Fruit fly (Drosophila melanogaster) whole organism, embryonic: ENCODE data around the gene CG43273.

Experiments used
- Atf3 ChIP-seq: fragments of 200-800 bp; sonication (Bioruptor generic); optimal IDR thresholded peaks from 3 replicates; lab custom pipeline; 2016; ENCODE audit warnings: missing biosample characterization, missing genetic modification characterization
- CG10431 ChIP-seq: fragments of 200-800 bp; sonication (Bioruptor generic); optimal IDR thresholded peaks from 3 replicates; lab custom pipeline; 2018; ENCODE audit warnings: missing biosample characterization, mild to moderate bottlenecking, missing genetic modification characterization
- CG10543 ChIP-seq: fragments of 200-800 bp; sonication (Bioruptor generic); optimal IDR thresholded peaks from 3 replicates; lab custom pipeline; 2017; ENCODE audit warnings: missing biosample characterization, mild to moderate bottlenecking, missing genetic modification characterization, moderate library complexity
- CG10565 ChIP-seq: fragments of 200-800 bp; sonication (Bioruptor generic); optimal IDR thresholded peaks from 3 replicates; lab custom pipeline; 2016; ENCODE audit warnings: missing biosample characterization, mild to moderate bottlenecking, missing genetic modification characterization
- CG14441 ChIP-seq: fragments of 200-800 bp; sonication (Bioruptor generic); IDR thresholded peaks from 2 replicates; pipeline ENCODE4 v1.3.6; 2022; ENCODE audit warnings: missing biosample characterization, missing genetic modification characterization
- CG14965 ChIP-seq: fragments of 200-800 bp; sonication (Bioruptor generic); optimal IDR thresholded peaks from 2 replicates; lab custom pipeline; 2016; ENCODE audit warnings: missing biosample characterization, missing genetic modification characterization, borderline replicate concordance
- CG15269 ChIP-seq: fragments of 200-800 bp; sonication (Bioruptor generic); optimal IDR thresholded peaks from 2 replicates; lab custom pipeline; 2018; ENCODE audit warnings: missing biosample characterization, mild to moderate bottlenecking, missing genetic modification characterization, moderate library complexity
- CG15601 ChIP-seq: fragments of 200-800 bp; sonication (Bioruptor generic); optimal IDR thresholded peaks from 3 replicates; lab custom pipeline; 2019; ENCODE audit warnings: missing biosample characterization, mild to moderate bottlenecking, missing genetic modification characterization, moderate library complexity
- CG16813 ChIP-seq: fragments of 200-800 bp; sonication (Bioruptor generic); IDR thresholded peaks from 3 replicates; pipeline ENCODE4 v1.3.6; 2022; ENCODE audit warnings: missing biosample characterization, missing genetic modification characterization; ENCODE audit not compliant: partially characterized antibody
- CG2678 ChIP-seq: fragments of 200-800 bp; sonication (Bioruptor generic); optimal IDR thresholded peaks from 3 replicates; lab custom pipeline; 2019; ENCODE audit warnings: missing biosample characterization, mild to moderate bottlenecking, missing genetic modification characterization, moderate library complexity
- CG43689 ChIP-seq: fragments of 200-800 bp; sonication (Bioruptor generic); IDR thresholded peaks from 2 replicates; pipeline ENCODE4 v1.3.6; 2022; ENCODE audit warnings: missing biosample characterization, missing genetic modification characterization
- CG4820 ChIP-seq: fragments of 200-800 bp; sonication (Bioruptor generic); optimal IDR thresholded peaks from 3 replicates; lab custom pipeline; 2016; ENCODE audit warnings: missing biosample characterization, missing genetic modification characterization
- CG5245 ChIP-seq: fragments of 200-800 bp; sonication (Bioruptor generic); optimal IDR thresholded peaks from 3 replicates; lab custom pipeline; 2016; ENCODE audit warnings: missing biosample characterization, missing genetic modification characterization
- CG6765 ChIP-seq: fragments of 200-800 bp; sonication (Bioruptor generic); optimal IDR thresholded peaks from 3 replicates; lab custom pipeline; 2017; ENCODE audit warnings: missing biosample characterization, mild to moderate bottlenecking, missing genetic modification characterization
- CG9932 ChIP-seq: fragments of 200-800 bp; sonication (Bioruptor generic); IDR thresholded peaks from 2 replicates; pipeline ENCODE4 v1.3.6; 2022; ENCODE audit warnings: missing biosample characterization, missing genetic modification characterization
- Chrac-16 ChIP-seq: fragments of 200-800 bp; sonication (Bioruptor generic); optimal IDR thresholded peaks from 3 replicates; lab custom pipeline; 2016; ENCODE audit warnings: missing biosample characterization, missing genetic modification characterization
- D ChIP-seq, 2 experiments: fragments of 200-800 bp in 1 of 2; fragments of >200 bp in 1 of 2; sonication (Bioruptor generic) in 1 of 2; optimal IDR thresholded peaks; 2 replicates in 1 of 2; 3 replicates in 1 of 2; lab custom pipeline; 2017; ENCODE audit warnings: mild to moderate bottlenecking in 1 of 2, missing biosample characterization in 1 of 2, missing genetic modification characterization in 1 of 2, missing genetic modification reagents in 1 of 2
- D19A ChIP-seq: fragments of 200-800 bp; optimal IDR thresholded peaks from 3 replicates; lab custom pipeline; 2019; ENCODE audit warnings: missing biosample characterization, mild to moderate bottlenecking, missing genetic modification characterization, moderate library complexity
- D19B ChIP-seq: fragments of 200-800 bp; sonication (Bioruptor generic); optimal IDR thresholded peaks from 2 replicates; lab custom pipeline; 2017; ENCODE audit warnings: missing biosample characterization, mild to moderate bottlenecking, missing genetic modification characterization
- Fer3 ChIP-seq: fragments of 200-800 bp; sonication (Bioruptor generic); optimal IDR thresholded peaks from 2 replicates; lab custom pipeline; 2018; ENCODE audit warnings: missing biosample characterization, mild to moderate bottlenecking, missing genetic modification characterization, moderate library complexity
- HHEX ChIP-seq: fragments of 200-800 bp; sonication (Bioruptor generic); optimal IDR thresholded peaks from 3 replicates; lab custom pipeline; 2017; ENCODE audit warnings: missing biosample characterization, mild to moderate bottlenecking, missing genetic modification characterization, missing genetic modification reagents
- Hr78 ChIP-seq, 2 experiments: fragments of 200-800 bp in 1 of 2; fragments of >200 bp in 1 of 2; sonication (Bioruptor generic) in 1 of 2; optimal IDR thresholded peaks; 2 replicates each; lab custom pipeline; 2017 to 2019; ENCODE audit warnings: missing biosample characterization in 2 of 2, missing genetic modification characterization in 2 of 2, mild to moderate bottlenecking in 1 of 2, moderate library complexity in 1 of 2
- MBD-R2 ChIP-seq: fragments of 200-800 bp; sonication (Bioruptor generic); IDR thresholded peaks from 2 replicates; pipeline ENCODE4 v1.3.6; 2022; ENCODE audit warnings: missing biosample characterization, missing genetic modification characterization
- MTF-1 ChIP-seq: fragments of 200-800 bp; sonication (Bioruptor generic); optimal IDR thresholded peaks from 2 replicates; lab custom pipeline; 2018; ENCODE audit warnings: missing biosample characterization, mild to moderate bottlenecking, missing genetic modification characterization, borderline replicate concordance
- Pdp1 ChIP-seq, 2 experiments: fragments of 200-800 bp; sonication (Bioruptor generic); optimal IDR thresholded peaks; 3 replicates each; lab custom pipeline; 2016; ENCODE audit warnings: missing biosample characterization in 2 of 2, missing genetic modification characterization in 2 of 2, mild to moderate bottlenecking in 1 of 2, moderate library complexity in 1 of 2
- Side ChIP-seq: fragments of 200-800 bp; sonication (Bioruptor generic); optimal IDR thresholded peaks from 2 replicates; lab custom pipeline; 2016; ENCODE audit warnings: missing biosample characterization, missing genetic modification characterization
- Sry-β ChIP-seq: fragments of 200-800 bp; sonication (Bioruptor generic); optimal IDR thresholded peaks from 2 replicates; lab custom pipeline; 2018; ENCODE audit warnings: missing biosample characterization, mild to moderate bottlenecking, missing genetic modification characterization, moderate library complexity
- Xbp1 ChIP-seq: fragments of 200-800 bp; sonication (Bioruptor generic); optimal IDR thresholded peaks from 3 replicates; lab custom pipeline; 2016; ENCODE audit warnings: missing biosample characterization, mild to moderate bottlenecking, missing genetic modification characterization
- abd-A ChIP-seq: fragments of 200-800 bp; sonication (Bioruptor generic); optimal IDR thresholded peaks from 3 replicates; lab custom pipeline; 2019; ENCODE audit warnings: missing biosample characterization, mild to moderate bottlenecking, missing genetic modification characterization, moderate library complexity
- ase ChIP-seq: fragments of 200-800 bp; sonication (Bioruptor generic); IDR thresholded peaks from 3 replicates; pipeline ENCODE4 v1.3.6; 2022; ENCODE audit warnings: missing biosample characterization, missing genetic modification characterization
- ato ChIP-seq: fragments of 200-800 bp; sonication (Bioruptor generic); IDR thresholded peaks from 2 replicates; pipeline ENCODE4 v1.3.6; 2022; ENCODE audit warnings: missing biosample characterization, missing genetic modification characterization; ENCODE audit not compliant: partially characterized antibody
- bab2 ChIP-seq: fragments of 200-800 bp; sonication (Bioruptor generic); optimal IDR thresholded peaks from 2 replicates; lab custom pipeline; 2016; ENCODE audit warnings: missing biosample characterization, missing genetic modification characterization
- bbx ChIP-seq: fragments of 200-800 bp; sonication (Bioruptor generic); IDR thresholded peaks from 2 replicates; pipeline ENCODE4 v1.3.6; 2022; ENCODE audit warnings: missing biosample characterization, missing genetic modification characterization; ENCODE audit not compliant: partially characterized antibody
- br ChIP-seq: fragments of >200 bp; optimal IDR thresholded peaks from 2 replicates; lab custom pipeline; 2017
- bsh ChIP-seq, 2 experiments: fragments of 200-800 bp; sonication (Bioruptor generic); optimal IDR thresholded peaks; 2 replicates each; lab custom pipeline; 2017 to 2018; ENCODE audit warnings: mild to moderate bottlenecking in 2 of 2, missing biosample characterization in 2 of 2, missing genetic modification characterization in 2 of 2, moderate library complexity in 1 of 2
- cg ChIP-seq: fragments of 200-800 bp; sonication (Bioruptor generic); optimal IDR thresholded peaks from 3 replicates; lab custom pipeline; 2019; ENCODE audit warnings: missing biosample characterization, mild to moderate bottlenecking, missing genetic modification characterization, moderate library complexity
- da ChIP-seq: fragments of 200-800 bp; sonication (Bioruptor generic); optimal IDR thresholded peaks from 2 replicates; lab custom pipeline; 2016; ENCODE audit warnings: missing biosample characterization, missing genetic modification characterization
- dm ChIP-seq: fragments of 200-800 bp; sonication (Bioruptor generic); optimal IDR thresholded peaks from 3 replicates; lab custom pipeline; 2016; ENCODE audit warnings: missing biosample characterization, missing genetic modification characterization
- en ChIP-seq: fragments of 200-800 bp; sonication (Bioruptor generic); optimal IDR thresholded peaks from 2 replicates; lab custom pipeline; 2016; ENCODE audit warnings: missing biosample characterization, missing genetic modification characterization
- gcm ChIP-seq: fragments of 200-800 bp; sonication (Bioruptor generic); optimal IDR thresholded peaks from 2 replicates; lab custom pipeline; 2019; ENCODE audit warnings: missing biosample characterization, mild to moderate bottlenecking, missing genetic modification characterization, moderate library complexity
- her ChIP-seq: fragments of 200-800 bp; sonication (Bioruptor generic); optimal IDR thresholded peaks from 2 replicates; lab custom pipeline; 2016; ENCODE audit warnings: missing biosample characterization, missing genetic modification characterization
- nerfin-2 ChIP-seq: fragments of 200-800 bp; sonication (Bioruptor generic); IDR thresholded peaks from 2 replicates; pipeline ENCODE4 v1.3.6; 2022; ENCODE audit warnings: missing biosample characterization, missing genetic modification characterization; ENCODE audit not compliant: partially characterized antibody
- onecut ChIP-seq: fragments of 200-800 bp; sonication (Bioruptor generic); IDR thresholded peaks from 2 replicates; pipeline ENCODE4 v1.3.6; 2022; ENCODE audit warnings: missing biosample characterization, missing genetic modification characterization
- prd ChIP-seq, 3 experiments: fragments of >200 bp in 2 of 3; fragments of 200-800 bp in 1 of 3; sonication (Bioruptor generic) in 1 of 3; optimal IDR thresholded peaks in 2 of 3; IDR thresholded peaks in 1 of 3; 2 replicates in 2 of 3; 3 replicates in 1 of 3; pipeline versions ENCODE4 v1.3.6 to Lab custom; 2017 to 2022; ENCODE audit warnings: missing biosample characterization in 1 of 3, missing genetic modification characterization in 1 of 3
- ssp ChIP-seq: fragments of 200-800 bp; sonication (Bioruptor generic); IDR thresholded peaks from 2 replicates; pipeline ENCODE4 v1.3.6; 2022; ENCODE audit warnings: missing biosample characterization, missing genetic modification characterization
- tup ChIP-seq: fragments of 200-800 bp; sonication (Bioruptor generic); optimal IDR thresholded peaks from 2 replicates; lab custom pipeline; 2016; ENCODE audit warnings: missing biosample characterization, mild to moderate bottlenecking, missing genetic modification characterization, moderate library complexity
- z ChIP-seq: fragments of 200-800 bp; sonication (Bioruptor generic); IDR thresholded peaks from 3 replicates; pipeline ENCODE4 v1.3.6; 2022; ENCODE audit warnings: missing biosample characterization, missing genetic modification characterization
- zf30C ChIP-seq: fragments of 200-800 bp; sonication (Bioruptor generic); optimal IDR thresholded peaks from 3 replicates; lab custom pipeline; 2018; ENCODE audit warnings: missing biosample characterization, mild to moderate bottlenecking, missing genetic modification characterization
- zfh1 ChIP-seq: fragments of 200-800 bp; sonication (Bioruptor generic); IDR thresholded peaks from 3 replicates; pipeline ENCODE4 v1.3.6; 2022; ENCODE audit warnings: missing biosample characterization, missing genetic modification characterization

CG43273 gene

dm6 chr3R:24850420-24850819 is 20.3 kb downstream of the CG43273 start, which contains the start of gene CG7006 (continued):
- no peak for TF ChIP-seq cg (GFP tag; lab: Kevin White, UChicago)
- no peak for TF ChIP-seq CG10543 (GFP tag; lab: Kevin White, UChicago)
- TF ChIP-seq HHEX (GFP tag; lab: Kevin White, UChicago): peak; percentile 27
- peak; percentile 80 for TF ChIP-seq bab2
- TF ChIP-seq ase: no peak
- TF ChIP-seq gcm (GFP tag; lab: Kevin White, UChicago): no peak
- TF ChIP-seq ssp (GFP tag; lab: Robert Waterston, UW): peak; percentile 52; the same call in 1 of the 2 replicates
- TF ChIP-seq CG5245: peak; percentile 55
- no peak for TF ChIP-seq MTF-1 (GFP tag; lab: Kevin White, UChicago)
- peak; percentile 84 for TF ChIP-seq Xbp1 (GFP tag; lab: Kevin White, UChicago)
- no peak for TF ChIP-seq z
- peak; percentile 33 for TF ChIP-seq CG14965 (GFP tag; lab: Kevin White, UChicago)
- 0 out of 2 replicates have a peak, but pooled peaks have one; percentile 54 for TF ChIP-seq nerfin-2 (GFP tag; lab: Robert Waterston, UW)
- peak; percentile 79 for TF ChIP-seq CG16813
- TF ChIP-seq Sry-β: no peak
- TF ChIP-seq Pdp1 (GFP tag; optimal IDR thresholded peaks at IDR 0.05; lab: Kevin White, UChicago): peak; percentile 65 to 78
- TF ChIP-seq ato (GFP tag; lab: Robert Waterston, UW): peak; percentile 75
- no peak for TF ChIP-seq D (optimal IDR thresholded peaks at IDR 0.05; lab: Kevin White, UChicago)
- TF ChIP-seq D (GFP tag; optimal IDR thresholded peaks at IDR 0.05; lab: Kevin White, UChicago): no peak
- TF ChIP-seq br (lab: Kevin White, UChicago): no peak
- no peak for TF ChIP-seq CG10565 (GFP tag; lab: Kevin White, UChicago)
- no peak for TF ChIP-seq CG15601 (tag; lab: Kevin White, UChicago)
- peak; percentile 70 for TF ChIP-seq Chrac-16 (GFP tag; lab: Kevin White, UChicago)
- no peak for TF ChIP-seq CG2678
- TF ChIP-seq D19A (tag; lab: Kevin White, UChicago): no peak
- TF ChIP-seq Hr78 (GFP tag; optimal IDR thresholded peaks at IDR 0.05; lab: Kevin White, UChicago): no peak
- no peak for TF ChIP-seq abd-A
- TF ChIP-seq da (GFP tag; lab: Kevin White, UChicago): peak; percentile 32
- TF ChIP-seq CG6765 (GFP tag; lab: Kevin White, UChicago): no peak
- TF ChIP-seq dm (GFP tag; lab: Kevin White, UChicago): peak; percentile 94
- TF ChIP-seq Side (GFP tag; lab: Kevin White, UChicago): peak; percentile 69
- TF ChIP-seq Fer3 (tag; lab: Kevin White, UChicago): peak; percentile 68
- no peak for TF ChIP-seq bsh (GFP tag; optimal IDR thresholded peaks at IDR 0.05; lab: Kevin White, UChicago)
- TF ChIP-seq CG43689 (GFP tag; lab: Robert Waterston, UW): no peak
- peak; percentile 96 for TF ChIP-seq CG9932
- peak; percentile 81 for TF ChIP-seq MBD-R2 (GFP tag; lab: Robert Waterston, UW)
- TF ChIP-seq her (GFP tag; lab: Kevin White, UChicago): peak; percentile 75
- TF ChIP-seq prd (optimal IDR thresholded peaks at IDR 0.05; lab: Kevin White, UChicago): no peak
- TF ChIP-seq prd (GFP tag; IDR thresholded peaks at IDR 0.05; lab: Robert Waterston, UW): peak; percentile 56; the same call in 2 of the 3 replicates
- TF ChIP-seq CG10431 (GFP tag; lab: Kevin White, UChicago): no peak
- no peak for TF ChIP-seq CG14441 (GFP tag; lab: Robert Waterston, UW)
- peak; percentile 74; the same call in 2 of the 3 replicates for TF ChIP-seq zfh1 (GFP tag; lab: Robert Waterston, UW)
- no peak; the same call in 1 of the 2 replicates for TF ChIP-seq onecut
- peak; percentile 76 for TF ChIP-seq bbx
- no peak for TF ChIP-seq D19B (GFP tag; lab: Kevin White, UChicago)
- no peak for TF ChIP-seq CG15269 (tag; lab: Kevin White, UChicago)
- TF ChIP-seq en: no peak
- peak; percentile 54 for TF ChIP-seq CG4820 (GFP tag; lab: Kevin White, UChicago)
- TF ChIP-seq tup (GFP tag; lab: Kevin White, UChicago): peak; percentile 49
- peak; percentile 48 for TF ChIP-seq Atf3 (GFP tag; lab: Kevin White, UChicago)
- no peak for TF ChIP-seq zf30C (GFP tag; lab: Kevin White, UChicago)
